Worm (Caenorhabditis elegans) whole organism, L3 larva: Measurements from ENCODE around the gene spp-14.

ENCODE experiments used
- R02D3.7 ChIP-seq: fragments of 150-350 bp; optimal IDR thresholded peaks from 2 replicates; lab custom pipeline; 2014; ENCODE audit warnings: missing biosample characterization, missing genetic modification characterization
- ZK546.5 ChIP-seq: sonication (generic microtip); optimal IDR thresholded peaks from 2 replicates; lab custom pipeline; 2017; ENCODE audit warnings: missing biosample characterization, missing genetic modification characterization
- aly-2 ChIP-seq: fragments of 150-350 bp; optimal IDR thresholded peaks from 2 replicates; lab custom pipeline; 2014; ENCODE audit warnings: missing biosample characterization, missing genetic modification characterization
- ama-1 ChIP-seq: fragments of 150-350 bp; optimal IDR thresholded peaks from 2 replicates; lab custom pipeline; 2018
- ceh-16 ChIP-seq: sonication (generic microtip); optimal IDR thresholded peaks from 2 replicates; lab custom pipeline; 2017; ENCODE audit warnings: missing biosample characterization, missing genetic modification characterization
- ceh-28 ChIP-seq: fragments of 150-350 bp; optimal IDR thresholded peaks from 2 replicates; lab custom pipeline; 2014; ENCODE audit warnings: missing biosample characterization, missing genetic modification reagents, missing genetic modification characterization
- ceh-82 ChIP-seq: fragments of 150-350 bp; optimal IDR thresholded peaks from 2 replicates; lab custom pipeline; 2014; ENCODE audit warnings: missing biosample characterization, missing genetic modification characterization
- ceh-9 ChIP-seq: sonication (generic microtip); optimal IDR thresholded peaks from 2 replicates; lab custom pipeline; 2018; ENCODE audit warnings: missing biosample characterization, missing genetic modification characterization
- egl-27 ChIP-seq: sonication (generic microtip); optimal IDR thresholded peaks from 4 replicates; lab custom pipeline; 2017; ENCODE audit warnings: missing biosample characterization, missing genetic modification reagents, missing genetic modification characterization
- egl-5 ChIP-seq: fragments of 150-350 bp; optimal IDR thresholded peaks from 2 replicates; lab custom pipeline; 2017; ENCODE audit warnings: missing biosample characterization, missing genetic modification reagents, missing genetic modification characterization, inconsistent platforms
- elt-1 ChIP-seq: fragments of 150-350 bp; optimal IDR thresholded peaks from 2 replicates; lab custom pipeline; 2014; ENCODE audit warnings: missing biosample characterization, missing genetic modification characterization
- elt-2 ChIP-seq: sonication (generic microtip); optimal IDR thresholded peaks from 2 replicates; lab custom pipeline; 2016; ENCODE audit warnings: missing genetic modification reagents, mild to moderate bottlenecking, missing genetic modification characterization, missing compliant biosample characterization
- elt-3 ChIP-seq, 3 experiments: fragments of 150-350 bp in 1 of 3; sonication (generic microtip) in 2 of 3; optimal IDR thresholded peaks; 2 replicates in 2 of 3; 4 replicates in 1 of 3; lab custom pipeline; 2014 to 2017; ENCODE audit warnings: missing biosample characterization in 3 of 3, missing genetic modification characterization in 3 of 3
- fkh-10 ChIP-seq: sonication (generic microtip); optimal IDR thresholded peaks from 2 replicates; lab custom pipeline; 2017; ENCODE audit warnings: missing biosample characterization, missing genetic modification reagents, missing genetic modification characterization
- fkh-2 ChIP-seq: fragments of 150-350 bp; optimal IDR thresholded peaks from 2 replicates; lab custom pipeline; 2014; ENCODE audit warnings: missing biosample characterization, missing genetic modification reagents, missing genetic modification characterization
- fos-1 ChIP-seq: fragments of 150-350 bp; optimal IDR thresholded peaks from 2 replicates; lab custom pipeline; 2014; ENCODE audit warnings: missing biosample characterization, missing genetic modification characterization
- hmg-11 ChIP-seq: sonication (generic microtip); optimal IDR thresholded peaks from 2 replicates; lab custom pipeline; 2016; ENCODE audit warnings: missing genetic modification characterization, missing compliant biosample characterization
- jun-1 ChIP-seq: fragments of 150-350 bp; optimal IDR thresholded peaks from 2 replicates; lab custom pipeline; 2014; ENCODE audit warnings: missing biosample characterization, missing genetic modification reagents, missing genetic modification characterization
- lin-15B ChIP-seq: fragments of 150-350 bp; optimal IDR thresholded peaks from 2 replicates; lab custom pipeline; 2014; ENCODE audit warnings: missing biosample characterization, missing genetic modification characterization
- lin-39 ChIP-seq: fragments of 150-350 bp; optimal IDR thresholded peaks from 2 replicates; lab custom pipeline; 2018; ENCODE audit warnings: missing biosample characterization, missing genetic modification reagents, missing genetic modification characterization
- lsy-12 ChIP-seq: sonication (generic microtip); optimal IDR thresholded peaks from 2 replicates; lab custom pipeline; 2016; ENCODE audit warnings: mild to moderate bottlenecking, missing genetic modification characterization, missing compliant biosample characterization
- mdl-1 ChIP-seq: fragments of 150-350 bp; optimal IDR thresholded peaks from 2 replicates; lab custom pipeline; 2014; ENCODE audit warnings: missing biosample characterization, missing genetic modification characterization
- mml-1 ChIP-seq: fragments of 150-350 bp; sonication (generic microtip); optimal IDR thresholded peaks from 3 replicates; lab custom pipeline; 2014; ENCODE audit warnings: missing biosample characterization, missing genetic modification characterization
- nfya-1 ChIP-seq: sonication (generic microtip); optimal IDR thresholded peaks from 2 replicates; lab custom pipeline; 2017; ENCODE audit warnings: missing genetic modification characterization, mild to moderate bottlenecking, missing compliant biosample characterization, antibody characterized with exemption, moderate library complexity; ENCODE audit not compliant: insufficient read depth
- nhr-12 ChIP-seq: fragments of 150-350 bp; optimal IDR thresholded peaks from 2 replicates; lab custom pipeline; 2014; ENCODE audit warnings: missing biosample characterization, missing genetic modification characterization
- nhr-23 ChIP-seq: fragments of 150-350 bp; optimal IDR thresholded peaks from 2 replicates; lab custom pipeline; 2014; ENCODE audit warnings: missing biosample characterization, missing genetic modification reagents, missing genetic modification characterization
- nhr-25 ChIP-seq: sonication (generic microtip); optimal IDR thresholded peaks from 2 replicates; lab custom pipeline; 2017; ENCODE audit warnings: missing biosample characterization, missing genetic modification characterization
- nhr-28 ChIP-seq: fragments of 150-350 bp; optimal IDR thresholded peaks from 2 replicates; lab custom pipeline; 2014; ENCODE audit warnings: missing biosample characterization, missing genetic modification characterization
- nhr-67 ChIP-seq: fragments of 150-350 bp; optimal IDR thresholded peaks from 2 replicates; lab custom pipeline; 2014; ENCODE audit warnings: missing biosample characterization, missing genetic modification characterization
- nhr-77 ChIP-seq: fragments of 150-350 bp; optimal IDR thresholded peaks from 2 replicates; lab custom pipeline; 2014; ENCODE audit warnings: missing biosample characterization, missing genetic modification characterization
- pha-4 ChIP-seq: fragments of 150-350 bp; optimal IDR thresholded peaks from 2 replicates; lab custom pipeline; 2014; ENCODE audit warnings: missing biosample characterization, missing genetic modification reagents, missing genetic modification characterization
- pqm-1 ChIP-seq: fragments of 150-350 bp; optimal IDR thresholded peaks from 2 replicates; lab custom pipeline; 2017; ENCODE audit warnings: missing biosample characterization, missing genetic modification characterization, inconsistent platforms
- snpc-4 ChIP-seq: fragments of 150-350 bp; optimal IDR thresholded peaks from 2 replicates; lab custom pipeline; 2014; ENCODE audit warnings: missing biosample characterization, missing genetic modification characterization
- tbx-2 ChIP-seq: sonication (generic microtip); optimal IDR thresholded peaks from 2 replicates; lab custom pipeline; 2016; ENCODE audit warnings: mild to moderate bottlenecking, missing genetic modification characterization, missing compliant biosample characterization
- unc-39 ChIP-seq: sonication (generic microtip); optimal IDR thresholded peaks from 4 replicates; lab custom pipeline; 2017; ENCODE audit warnings: missing biosample characterization, missing genetic modification characterization
- ztf-11 ChIP-seq: fragments of 150-350 bp; optimal IDR thresholded peaks from 2 replicates; lab custom pipeline; 2014; ENCODE audit warnings: missing biosample characterization, missing genetic modification characterization
- ztf-4 ChIP-seq: fragments of 150-350 bp; optimal IDR thresholded peaks from 2 replicates; lab custom pipeline; 2014; ENCODE audit warnings: missing biosample characterization, missing genetic modification characterization

spp-14 gene

DNA sequence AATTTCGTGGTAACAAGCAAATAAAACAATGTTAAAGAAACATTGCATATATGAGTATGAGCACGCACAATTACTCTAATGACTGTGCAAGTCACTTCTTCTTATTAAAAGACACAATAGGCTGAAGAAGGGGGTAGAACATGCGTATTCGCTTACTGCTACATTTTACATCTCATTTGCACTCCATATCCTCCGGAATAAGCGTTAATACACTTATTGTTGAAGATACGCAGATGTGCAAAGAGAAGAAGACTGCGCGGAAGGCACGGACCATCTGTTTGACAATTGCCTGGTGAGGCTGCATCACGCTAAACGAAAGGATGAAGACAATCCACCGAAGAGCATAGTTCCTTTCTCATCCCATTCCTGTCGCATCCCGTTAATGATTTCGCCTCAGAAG lies 12.9 kb upstream of the spp-14 start:
- TF ChIP-seq pqm-1 (tag; lab: Kevin White, UChicago): no peak
- no peak for TF ChIP-seq aly-2 (tag; lab: Kevin White, UChicago)
- no peak for TF ChIP-seq ztf-11 (tag; lab: Kevin White, UChicago)
- TF ChIP-seq elt-2: no peak
- no peak for TF ChIP-seq pha-4 (tag; lab: Kevin White, UChicago)
- TF ChIP-seq fkh-10 (GFP tag; lab: Kevin White, UChicago): no peak
- TF ChIP-seq nhr-12 (tag; lab: Kevin White, UChicago): no peak
- no peak for TF ChIP-seq R02D3.7 (tag; lab: Kevin White, UChicago)
- TF ChIP-seq nhr-77 (tag; lab: Kevin White, UChicago): no peak
- TF ChIP-seq ama-1 (lab: Kevin White, UChicago): no peak

DNA sequence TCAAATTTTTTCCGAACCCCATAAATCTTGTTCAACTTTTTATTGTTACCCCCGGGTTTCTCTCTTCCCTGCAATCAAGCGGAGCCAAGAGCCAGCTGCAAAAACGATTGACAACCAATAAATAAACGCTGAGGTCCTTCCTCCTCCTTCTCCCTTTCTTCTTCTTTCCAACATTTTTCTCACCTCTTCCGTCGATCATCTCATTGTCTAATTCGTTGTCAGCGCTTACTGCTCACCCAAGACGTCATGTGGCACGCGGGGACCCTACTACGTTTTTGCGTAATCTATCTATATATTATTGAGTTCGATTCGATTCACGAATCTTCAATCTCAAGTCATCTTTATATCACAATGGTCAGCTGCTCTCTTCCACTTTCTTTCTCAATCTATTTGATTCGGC lies 10.3 kb upstream of the spp-14 start:
- TF ChIP-seq jun-1 (no peak), elt-3 (tag; optimal IDR thresholded peaks at IDR 0.05; lab: Kevin White, UChicago) (no peak), ceh-16 (tag; lab: Kevin White, UChicago) (no peak), ceh-82 (tag; lab: Kevin White, UChicago) (no peak), snpc-4 (no peak), hmg-11 (tag; lab: Kevin White, UChicago) (no peak), pha-4 (tag; lab: Kevin White, UChicago) (no peak), mdl-1 (tag; lab: Kevin White, UChicago) (no peak), nhr-25 (no peak), nhr-28 (tag; lab: Kevin White, UChicago) (no peak), lin-39 (tag; lab: Kevin White, UChicago) (no peak), ama-1 (lab: Kevin White, UChicago) (no peak), lin-15B (tag; lab: Kevin White, UChicago) (no peak), unc-39 (no peak), nfya-1 (no peak), egl-27 (no peak), ceh-9 (tag; lab: Kevin White, UChicago) (no peak), mml-1 (tag; lab: Kevin White, UChicago) (no peak), ZK546.5 (no peak)
- TF ChIP-seq, all 47 proteins: peak for 0

DNA sequence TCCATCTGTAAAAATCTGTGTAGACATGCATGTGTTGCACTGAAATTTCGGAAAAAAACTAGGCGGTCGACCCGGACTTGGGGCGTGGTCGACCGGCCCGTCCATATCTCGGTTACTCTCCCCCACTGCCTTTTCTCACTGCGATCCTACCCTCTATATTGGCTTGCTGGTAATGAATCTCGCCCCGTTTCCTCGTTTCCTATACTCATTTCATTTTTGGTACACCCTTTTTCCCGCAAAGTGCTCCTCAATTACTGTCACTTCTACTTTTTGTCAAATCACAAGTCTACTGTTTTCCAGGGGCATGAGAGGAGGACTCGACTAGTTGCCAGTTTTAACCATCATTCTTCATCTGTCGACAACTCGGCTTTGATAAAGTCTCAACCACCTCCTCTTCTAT lies 6.8 kb upstream of the spp-14 start, which contains the start of gene K09F5.6:
Gene K09F5.6 (plus strand): TSS at position 301 of the 400 bp plus-strand sequence.
- no peak for TF ChIP-seq aly-2 (tag; lab: Kevin White, UChicago)
- no peak for TF ChIP-seq tbx-2 (tag; lab: Kevin White, UChicago)
- no peak for TF ChIP-seq hmg-11 (tag; lab: Kevin White, UChicago)
- no peak for TF ChIP-seq mdl-1 (tag; lab: Kevin White, UChicago)

DNA sequence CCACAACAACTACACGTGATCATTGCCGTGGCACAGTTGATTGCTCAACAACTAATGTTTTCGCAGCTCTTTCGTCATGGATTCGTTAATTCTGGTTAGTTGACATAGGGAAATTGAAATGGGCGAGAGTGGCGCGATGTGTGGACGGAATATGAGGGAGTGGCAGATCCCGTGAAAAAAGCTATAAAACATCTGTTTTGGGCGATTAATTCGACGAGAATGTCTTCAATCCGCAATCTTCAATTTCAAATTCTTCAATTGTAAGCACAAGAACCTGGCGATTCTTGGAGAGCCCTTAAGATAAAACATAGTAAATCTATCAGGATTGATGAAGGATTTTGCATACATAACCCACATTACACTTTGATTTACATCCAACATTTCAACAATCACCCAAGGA lies 5.2 kb upstream of the spp-14 start:
- TF ChIP-seq lsy-12 (no peak), fos-1 (tag; lab: Kevin White, UChicago) (no peak), fkh-2 (tag; lab: Kevin White, UChicago) (no peak)

DNA sequence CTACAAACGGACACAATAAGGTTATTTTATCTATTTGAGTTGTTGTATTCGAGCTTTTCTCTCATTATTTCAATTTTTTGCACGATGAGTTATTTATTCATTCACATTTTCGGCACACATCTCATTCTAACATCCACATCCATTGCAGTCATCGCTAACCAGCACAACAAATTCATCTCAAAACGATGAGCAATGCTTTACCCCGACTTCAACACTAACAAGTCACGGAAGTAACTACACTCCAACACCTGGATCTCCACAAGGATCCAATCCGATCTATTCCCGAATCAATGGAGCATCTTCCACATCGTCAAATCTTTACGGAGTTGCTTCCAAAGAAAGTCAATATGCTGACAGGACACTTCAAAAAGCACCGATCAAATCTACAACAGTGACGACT lies 1.7 kb upstream of the spp-14 start:
- no peak for TF ChIP-seq ceh-82 (tag; lab: Kevin White, UChicago)
- TF ChIP-seq nhr-67: no peak
- no peak for TF ChIP-seq nhr-23 (tag; lab: Kevin White, UChicago)
- TF ChIP-seq tbx-2 (tag; lab: Kevin White, UChicago): no peak
- TF ChIP-seq jun-1: no peak
- no peak for TF ChIP-seq ztf-4 (tag; lab: Kevin White, UChicago)
- no peak for TF ChIP-seq egl-5
- TF ChIP-seq ceh-28 (tag; lab: Kevin White, UChicago): no peak
- TF ChIP-seq nhr-25: no peak
- TF ChIP-seq pqm-1 (tag; lab: Kevin White, UChicago): no peak
- no peak for TF ChIP-seq nhr-28 (tag; lab: Kevin White, UChicago)
- no peak for TF ChIP-seq aly-2 (tag; lab: Kevin White, UChicago)
- TF ChIP-seq nhr-12 (tag; lab: Kevin White, UChicago): no peak
- TF ChIP-seq elt-1 (tag; lab: Kevin White, UChicago): no peak
- no peak for TF ChIP-seq ceh-16 (tag; lab: Kevin White, UChicago)
- TF ChIP-seq snpc-4: no peak
- TF ChIP-seq lsy-12: no peak
- TF ChIP-seq nfya-1: no peak
